Worm (Caenorhabditis elegans) whole organism, early embryonic: ENCODE results near the gene F26H11.8.

Experiments
- B0310.2 ChIP-seq: sonication (generic microtip); optimal IDR thresholded peaks from 2 replicates; lab custom pipeline; 2016; ENCODE audit warnings: mild to moderate bottlenecking, missing genetic modification characterization, missing compliant biosample characterization
- F13C5.2 ChIP-seq: sonication (generic microtip); optimal IDR thresholded peaks from 2 replicates; lab custom pipeline; 2017; ENCODE audit warnings: mild to moderate bottlenecking, missing genetic modification characterization, inconsistent platforms, missing compliant biosample characterization
- aly-1 ChIP-seq: sonication (generic microtip); optimal IDR thresholded peaks from 2 replicates; lab custom pipeline; 2016; ENCODE audit warnings: missing genetic modification characterization, missing compliant biosample characterization
- ama-1 ChIP-seq: fragments of 150-350 bp; optimal IDR thresholded peaks from 2 replicates; lab custom pipeline; 2014
- ceh-13 ChIP-seq: fragments of 200-800 bp; sonication (Bioruptor generic); optimal IDR thresholded peaks from 2 replicates; lab custom pipeline; 2018; ENCODE audit warnings: mild to moderate bottlenecking, missing genetic modification characterization, missing compliant biosample characterization
- ceh-36 ChIP-seq: sonication (generic microtip); optimal IDR thresholded peaks from 2 replicates; lab custom pipeline; 2016; ENCODE audit warnings: missing genetic modification characterization, inconsistent platforms, missing compliant biosample characterization
- ets-7 ChIP-seq: sonication (generic microtip); optimal IDR thresholded peaks from 2 replicates; lab custom pipeline; 2016; ENCODE audit warnings: missing genotype, missing genetic modification characterization, missing compliant biosample characterization
- flt-1 ChIP-seq: fragments of 200-800 bp; sonication (Bioruptor generic); IDR thresholded peaks from 2 replicates; pipeline ENCODE4 v1.3.6; 2022; ENCODE audit warnings: missing genetic modification characterization, missing compliant biosample characterization
- hmg-4 ChIP-seq: fragments of 200-800 bp; sonication (Bioruptor generic); optimal IDR thresholded peaks from 2 replicates; lab custom pipeline; 2018; ENCODE audit warnings: mild to moderate bottlenecking, missing genetic modification characterization, missing compliant biosample characterization
- hnd-1 ChIP-seq: sonication (generic microtip); optimal IDR thresholded peaks from 2 replicates; lab custom pipeline; 2016; ENCODE audit warnings: missing genetic modification characterization, missing compliant biosample characterization
- pes-1 ChIP-seq: fragments of 200-800 bp; sonication (Bioruptor generic); IDR thresholded peaks from 2 replicates; pipeline ENCODE4 v1.3.6; 2022; ENCODE audit warnings: missing genetic modification reagents, missing genetic modification characterization, missing compliant biosample characterization
- sea-1 ChIP-seq: fragments of 200-800 bp; sonication (Bioruptor generic); conservative IDR thresholded peaks from 2 replicates; pipeline ENCODE4 v1.3.6; 2022; ENCODE audit warnings: missing genetic modification characterization, missing compliant biosample characterization
- tbx-37 ChIP-seq: fragments of 200-800 bp; sonication (Bioruptor generic); conservative IDR thresholded peaks from 2 replicates; pipeline ENCODE4 v1.3.6; 2022; ENCODE audit warnings: missing genetic modification reagents, missing genetic modification characterization, missing compliant biosample characterization
- tra-4 ChIP-seq: sonication (generic microtip); optimal IDR thresholded peaks from 2 replicates; lab custom pipeline; 2017; ENCODE audit warnings: missing genetic modification characterization, missing compliant biosample characterization

- TF ChIP-seq ets-7 (tag; lab: Kevin White, UChicago) (no peak), ama-1 (lab: Kevin White, UChicago) (no peak), aly-1 (no peak), pes-1 (GFP tag; lab: Robert Waterston, UW) (no peak), flt-1 (GFP tag; lab: Robert Waterston, UW) (no peak), ceh-36 (no peak), B0310.2 (no peak), F13C5.2 (tag; lab: Kevin White, UChicago) (no peak), sea-1 (no peak), hmg-4 (GFP tag; lab: Kevin White, UChicago) (no peak), tbx-37 (GFP tag; lab: Robert Waterston, UW) (no peak), tra-4 (tag; lab: Kevin White, UChicago) (no peak), ceh-13 (no peak), hnd-1 (tag; lab: Kevin White, UChicago) (no peak)
These were observed 5.5 kb downstream of the F26H11.8 start for ce11 chrII:14393766-14394165.
